Worm (Caenorhabditis elegans): Measurements from ENCODE around the gene str-143.

Gene str-143

DNA sequence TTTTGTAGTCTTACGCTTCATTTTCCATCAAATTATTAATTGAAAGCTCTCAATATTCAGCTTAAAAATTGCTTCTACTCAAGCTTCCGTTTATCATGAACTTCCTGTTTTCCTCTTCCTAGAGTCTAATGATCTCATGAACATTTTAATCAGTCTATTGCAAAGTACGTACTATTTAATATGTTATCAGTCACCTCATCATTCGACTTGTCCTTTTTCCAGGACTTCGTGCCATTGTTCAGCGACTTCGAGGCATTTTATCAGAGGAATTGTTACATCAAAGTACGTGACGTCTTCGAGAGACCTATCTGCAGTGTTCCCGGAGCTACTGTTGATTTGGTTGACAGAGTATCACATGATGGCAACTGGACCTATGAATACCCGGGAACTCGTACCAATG is 49.8 kb downstream of the str-143 start:
- TF ChIP-seq ets-7 (tag; optimal IDR thresholded peaks at IDR 0.05), result no peak
- TF ChIP-seq tbx-37 (GFP tag; conservative IDR thresholded peaks at IDR 0.05), result no peak
- TF ChIP-seq tra-4 (tag; optimal IDR thresholded peaks at IDR 0.05), result no peak
- TF ChIP-seq B0310.2 (tag; optimal IDR thresholded peaks at IDR 0.05), result no peak
- no peak for TF ChIP-seq ceh-36 (tag; optimal IDR thresholded peaks at IDR 0.05)
- no peak for TF ChIP-seq ama-1 (optimal IDR thresholded peaks at IDR 0.05)
- no peak for TF ChIP-seq hnd-1 (tag; optimal IDR thresholded peaks at IDR 0.05)
- no peak for TF ChIP-seq scrt-1 (GFP tag; IDR thresholded peaks at IDR 0.05)
- no peak for TF ChIP-seq flt-1 (GFP tag; IDR thresholded peaks at IDR 0.05)
- no peak for TF ChIP-seq sea-1 (GFP tag; conservative IDR thresholded peaks at IDR 0.05)
- TF ChIP-seq F13C5.2 (tag; optimal IDR thresholded peaks at IDR 0.05), result no peak
- TF ChIP-seq hmg-4 (GFP tag; optimal IDR thresholded peaks at IDR 0.05), result no peak
- TF ChIP-seq pes-1 (GFP tag; IDR thresholded peaks at IDR 0.05), result no peak
- no peak for TF ChIP-seq ceh-13 (GFP tag; optimal IDR thresholded peaks at IDR 0.05)
- TF ChIP-seq aly-1 (tag; optimal IDR thresholded peaks at IDR 0.05), result no peak
- TF ChIP-seq tbx-11 (GFP tag; IDR thresholded peaks at IDR 0.05), result no peak
- no peak for TF ChIP-seq hmbx-1 (tag; optimal IDR thresholded peaks at IDR 0.05)

DNA sequence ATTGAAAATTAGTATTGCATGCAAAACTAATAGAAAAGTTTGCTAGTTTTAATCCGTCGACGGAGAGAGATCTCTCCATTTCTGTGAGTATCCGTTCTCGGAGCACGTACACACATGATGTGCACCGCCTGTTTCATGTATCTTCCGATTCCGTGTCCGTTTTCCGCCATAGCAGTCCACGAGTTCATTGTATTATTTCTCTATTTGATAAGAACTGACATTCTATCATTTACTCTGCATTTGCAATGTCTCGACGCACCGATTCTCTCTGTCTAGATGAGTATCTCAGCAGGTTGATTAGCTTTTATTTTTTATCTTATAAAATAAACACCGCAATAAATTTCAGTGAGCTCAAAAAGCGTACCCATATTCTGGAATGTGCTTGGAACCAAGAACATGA is 50.6 kb downstream of the str-143 start:
- TF ChIP-seq hmg-4 (GFP tag; optimal IDR thresholded peaks at IDR 0.05) (no peak), ama-1 (optimal IDR thresholded peaks at IDR 0.05) (no peak), B0310.2 (tag; optimal IDR thresholded peaks at IDR 0.05) (no peak), ceh-13 (GFP tag; optimal IDR thresholded peaks at IDR 0.05) (no peak), F13C5.2 (tag; optimal IDR thresholded peaks at IDR 0.05) (no peak), tbx-11 (GFP tag; IDR thresholded peaks at IDR 0.05) (no peak), hmbx-1 (tag; optimal IDR thresholded peaks at IDR 0.05) (no peak), aly-1 (tag; optimal IDR thresholded peaks at IDR 0.05) (no peak), pes-1 (GFP tag; IDR thresholded peaks at IDR 0.05) (no peak)

Measured in whole organism, early embryonic.